Worm (Caenorhabditis elegans): ENCODE results near the gene lpin-1.
A peak's percentile ranks its signal among the peaks of the same experiment; 100 is the strongest.

lpin-1 gene

DNA sequence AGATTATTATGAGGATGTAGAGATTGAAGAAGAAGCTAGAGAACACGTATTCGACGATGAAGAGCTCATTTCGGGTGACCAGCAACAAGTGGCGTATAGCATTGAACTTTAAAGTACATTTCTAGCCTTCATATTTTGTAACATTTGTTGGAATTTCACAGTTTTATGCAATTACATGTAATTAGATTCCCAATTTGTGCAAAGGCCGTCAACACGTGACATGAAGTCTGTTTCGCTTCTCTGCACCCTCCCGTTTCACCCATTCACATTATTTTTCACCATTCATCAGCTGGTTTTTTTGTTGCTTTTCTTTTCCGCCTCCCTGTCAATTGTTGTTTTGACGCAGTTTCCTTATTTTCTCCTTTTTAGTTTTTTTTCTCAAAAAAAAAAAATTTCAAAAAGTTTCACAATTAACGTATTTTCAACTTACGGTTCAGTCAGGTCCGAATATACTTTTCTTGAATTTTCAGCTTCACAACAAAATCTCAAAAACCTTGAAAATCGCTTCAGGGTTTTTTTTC, 26.8 kb downstream of the lpin-1 start, which contains the start of gene sde-2:
Gene sde-2, plus strand, starts transcription at position 471 of the 521 bp plus-strand sequence.
- TF ChIP-seq unc-39 (tag; optimal IDR thresholded peaks at IDR 0.05), result no peak
- no peak for TF ChIP-seq nhr-43 (tag; optimal IDR thresholded peaks at IDR 0.05; ENCODE audit: poor library complexity, severe bottlenecking)
- TF ChIP-seq egl-5 (tag; optimal IDR thresholded peaks at IDR 0.05), result peak; percentile 35
- TF ChIP-seq fkh-2 (tag; optimal IDR thresholded peaks at IDR 0.05), result no peak
- TF ChIP-seq elt-2 (tag; optimal IDR thresholded peaks at IDR 0.05), result no peak
- TF ChIP-seq mdl-1 (tag; optimal IDR thresholded peaks at IDR 0.05), result no peak
- no peak for TF ChIP-seq fkh-10 (GFP tag; optimal IDR thresholded peaks at IDR 0.05)
- TF ChIP-seq nhr-77 (tag; optimal IDR thresholded peaks at IDR 0.05), result no peak
- TF ChIP-seq lin-39 (tag; optimal IDR thresholded peaks at IDR 0.05), result peak; percentile 4

DNA sequence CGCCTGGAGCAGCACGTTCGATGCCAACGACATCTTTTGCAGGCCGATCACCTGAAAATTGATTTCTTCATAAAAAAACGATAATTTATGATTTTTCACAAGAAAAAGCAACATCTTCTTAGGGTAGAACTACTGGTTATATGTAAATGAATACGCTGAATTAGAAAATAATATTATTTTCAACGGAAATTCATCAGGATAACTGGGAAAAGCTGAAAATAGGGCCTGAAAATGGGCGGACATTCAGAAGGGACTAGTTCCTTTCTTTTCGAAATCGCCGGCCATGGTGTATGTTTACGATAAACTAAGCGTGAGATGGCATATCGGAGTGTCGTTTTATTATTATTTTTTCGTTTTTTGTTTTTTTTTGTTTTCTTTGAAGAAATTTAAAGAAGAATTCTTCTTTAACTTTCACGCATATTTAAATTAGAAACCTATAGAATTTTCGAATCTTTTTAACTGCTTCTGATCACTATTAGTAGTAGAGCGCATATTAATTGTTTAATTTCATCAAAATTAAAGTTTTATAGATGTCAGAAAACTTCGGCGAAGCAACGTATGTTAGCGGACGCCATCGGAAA, 28.3 kb downstream of the lpin-1 start, which contains the start of the genes nduv-2 and F53F4.12:
Gene nduv-2, minus strand, starts transcription at position 51 of the 581 bp plus-strand sequence.
Gene F53F4.12, plus strand, starts transcription at position 531 of the 581 bp plus-strand sequence.
- TF ChIP-seq nhr-67 (tag; optimal IDR thresholded peaks at IDR 0.05) (no peak), nhr-25 (tag; optimal IDR thresholded peaks at IDR 0.05) (peak; percentile 10), pqm-1 (tag; optimal IDR thresholded peaks at IDR 0.05) (peak; percentile 1), daf-12 (tag; optimal IDR thresholded peaks at IDR 0.05) (no peak), snpc-4 (tag; optimal IDR thresholded peaks at IDR 0.05) (peak; percentile 13), nhr-43 (tag; optimal IDR thresholded peaks at IDR 0.05; ENCODE audit: poor library complexity, severe bottlenecking) (no peak), hmg-11 (tag; optimal IDR thresholded peaks at IDR 0.05) (peak; percentile 64), skn-1 (tag; optimal IDR thresholded peaks at IDR 0.05) (no peak), R02D3.7 (tag; optimal IDR thresholded peaks at IDR 0.05) (peak; percentile 86), fos-1 (tag; optimal IDR thresholded peaks at IDR 0.05) (no peak), nhr-12 (tag; optimal IDR thresholded peaks at IDR 0.05) (no peak), ceh-9 (tag; optimal IDR thresholded peaks at IDR 0.05) (no peak), lin-15B (tag; optimal IDR thresholded peaks at IDR 0.05) (peak; percentile 89), egl-5 (tag; optimal IDR thresholded peaks at IDR 0.05) (no peak)

DNA sequence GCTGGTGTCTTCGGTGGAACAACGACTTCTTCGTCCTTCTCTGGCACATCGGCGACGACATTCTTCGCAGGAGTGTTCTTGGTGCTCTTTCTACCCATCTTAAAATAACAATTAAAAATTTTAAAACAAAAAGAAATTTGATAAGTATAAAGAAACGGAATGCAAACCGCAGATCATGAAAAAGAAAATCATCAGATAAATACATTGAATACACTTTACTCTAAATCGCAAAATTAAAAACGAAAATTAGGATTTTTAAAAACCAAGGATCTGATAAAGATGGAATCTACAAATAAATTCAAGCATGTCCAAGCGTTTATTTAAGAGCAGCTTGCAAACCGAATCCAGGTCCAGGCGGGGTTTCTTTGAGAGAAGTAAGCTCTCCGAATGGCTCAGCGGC, 29.5 kb downstream of the lpin-1 start, which contains the start of gene F53F4.11:
Gene F53F4.11, minus strand, starts transcription at position 101 of the 400 bp plus-strand sequence.
- TF ChIP-seq fos-1 (tag; optimal IDR thresholded peaks at IDR 0.05) (no peak), unc-39 (tag; optimal IDR thresholded peaks at IDR 0.05) (no peak), fkh-10 (GFP tag; optimal IDR thresholded peaks at IDR 0.05) (no peak)

DNA sequence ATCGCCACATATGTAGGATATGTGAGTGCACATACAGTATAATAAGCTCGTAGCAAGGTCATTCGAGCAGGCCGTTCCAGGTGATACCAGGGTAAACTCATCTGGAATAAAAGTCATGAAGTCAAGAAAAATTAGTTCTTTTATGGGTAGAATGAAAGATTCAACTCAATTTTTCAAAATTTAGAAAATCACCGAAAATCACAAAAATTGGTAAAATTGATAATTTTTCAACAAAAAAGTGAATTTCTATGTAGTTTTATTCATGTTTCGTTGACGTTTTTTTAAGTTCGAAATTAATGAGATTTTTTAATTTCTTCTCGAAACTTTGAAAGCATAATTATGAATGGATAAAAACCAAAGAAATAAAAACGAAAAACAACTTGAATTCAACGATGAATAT, 32.2 kb downstream of the lpin-1 start, which contains the start of gene F53F4.16:
Gene F53F4.16, minus strand, starts transcription at position 101 of the 400 bp plus-strand sequence.
- no peak for TF ChIP-seq fkh-2 (tag; optimal IDR thresholded peaks at IDR 0.05)
- no peak for TF ChIP-seq ceh-16 (tag; optimal IDR thresholded peaks at IDR 0.05)
- no peak for TF ChIP-seq ceh-9 (tag; optimal IDR thresholded peaks at IDR 0.05)

DNA sequence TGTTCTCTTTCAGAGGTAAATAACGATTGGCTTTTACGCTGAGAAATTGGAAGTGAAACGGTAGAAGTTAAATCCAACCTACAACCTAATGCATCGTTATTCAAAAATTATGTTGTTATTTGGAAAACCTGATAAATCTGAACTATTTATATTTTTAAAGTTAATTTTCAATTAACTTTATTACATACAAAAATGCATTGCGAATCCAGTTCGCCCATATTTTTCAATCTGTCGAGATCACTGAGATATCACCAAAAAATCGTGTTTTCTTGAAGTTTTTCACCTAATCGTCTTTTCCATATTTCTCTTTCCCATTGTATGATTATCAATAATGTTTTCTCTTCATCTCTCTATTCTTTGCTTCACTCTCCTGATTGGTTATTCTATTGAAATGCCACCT, 33.3 kb downstream of the lpin-1 start, which contains the start of gene F53F4.15:
Gene F53F4.15, plus strand, starts transcription at position 301 of the 400 bp plus-strand sequence.
- no peak for TF ChIP-seq jun-1 (tag; optimal IDR thresholded peaks at IDR 0.05)
- TF ChIP-seq ZK546.5 (tag; optimal IDR thresholded peaks at IDR 0.05), result no peak
- no peak for TF ChIP-seq ama-1 (optimal IDR thresholded peaks at IDR 0.05)
- TF ChIP-seq unc-62 (GFP tag; optimal IDR thresholded peaks at IDR 0.05), result no peak
- no peak for TF ChIP-seq ceh-9 (tag; optimal IDR thresholded peaks at IDR 0.05)
- TF ChIP-seq ztf-11 (tag; optimal IDR thresholded peaks at IDR 0.05), result no peak
- TF ChIP-seq elt-1 (tag; optimal IDR thresholded peaks at IDR 0.05), result no peak
- TF ChIP-seq nhr-237 (tag; optimal IDR thresholded peaks at IDR 0.05), result no peak

DNA sequence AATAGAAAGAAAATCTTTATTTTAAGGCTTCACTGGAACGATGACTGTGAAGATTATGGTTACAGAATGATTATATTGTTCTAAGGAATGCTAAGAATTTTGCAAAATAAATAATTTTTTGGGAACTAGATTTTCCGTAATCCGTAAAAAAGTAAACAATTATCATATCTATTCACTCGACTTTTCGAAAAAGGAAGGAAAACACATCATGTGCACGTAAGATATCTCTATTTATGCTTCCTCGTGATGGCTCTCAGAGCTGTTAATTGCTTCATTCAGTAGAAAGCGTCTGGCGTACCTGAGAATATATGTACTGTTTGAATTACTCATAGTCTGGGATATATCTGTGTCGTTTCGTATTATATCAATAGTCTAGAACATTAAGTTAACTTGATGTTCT, 34.2 kb downstream of the lpin-1 start, which contains the start of gene srd-11:
Gene srd-11, minus strand, starts transcription at position 101 of the 400 bp plus-strand sequence.
- no peak for TF ChIP-seq ztf-11 (tag; optimal IDR thresholded peaks at IDR 0.05)
- TF ChIP-seq nhr-12 (tag; optimal IDR thresholded peaks at IDR 0.05), result no peak
- no peak for TF ChIP-seq pqm-1 (tag; optimal IDR thresholded peaks at IDR 0.05)
- TF ChIP-seq unc-62 (GFP tag; optimal IDR thresholded peaks at IDR 0.05), result no peak
- TF ChIP-seq lin-15B (tag; optimal IDR thresholded peaks at IDR 0.05), result no peak
- no peak for TF ChIP-seq ztf-4 (tag; optimal IDR thresholded peaks at IDR 0.05)
- TF ChIP-seq ceh-28 (tag; optimal IDR thresholded peaks at IDR 0.05), result no peak
- no peak for TF ChIP-seq snpc-4 (tag; optimal IDR thresholded peaks at IDR 0.05)
- TF ChIP-seq nhr-25 (tag; optimal IDR thresholded peaks at IDR 0.05), result no peak
- TF ChIP-seq elt-1 (tag; optimal IDR thresholded peaks at IDR 0.05), result no peak
- TF ChIP-seq zag-1 (tag; optimal IDR thresholded peaks at IDR 0.05), result no peak
- TF ChIP-seq lsy-12 (tag; optimal IDR thresholded peaks at IDR 0.05), result no peak
- TF ChIP-seq mml-1 (tag; optimal IDR thresholded peaks at IDR 0.05), result no peak
- no peak for TF ChIP-seq R02D3.7 (tag; optimal IDR thresholded peaks at IDR 0.05)
- no peak for TF ChIP-seq tbx-2 (tag; optimal IDR thresholded peaks at IDR 0.05)

Data from whole organism, L3 larva.